Fruit fly (Drosophila melanogaster) whole organism, embryonic: ENCODE results near the gene CG7564.

Experiments used
- Ada2b ChIP-seq: fragments of 200-800 bp; sonication (Bioruptor generic); IDR thresholded peaks from 2 replicates; pipeline ENCODE4 v1.3.6; 2022; ENCODE audit warnings: missing biosample characterization, missing genetic modification characterization
- BtbVII ChIP-seq: fragments of 200-800 bp; sonication (Bioruptor generic); optimal IDR thresholded peaks from 3 replicates; lab custom pipeline; 2017; ENCODE audit warnings: missing biosample characterization, mild to moderate bottlenecking, missing genetic modification characterization
- CG1024 ChIP-seq: fragments of 200-800 bp; sonication (Bioruptor generic); IDR thresholded peaks from 2 replicates; pipeline ENCODE4 v1.3.6; 2022; ENCODE audit warnings: missing biosample characterization, missing genetic modification characterization
- CG10431 ChIP-seq: fragments of 200-800 bp; sonication (Bioruptor generic); optimal IDR thresholded peaks from 3 replicates; lab custom pipeline; 2018; ENCODE audit warnings: missing biosample characterization, mild to moderate bottlenecking, missing genetic modification characterization
- CG10565 ChIP-seq: fragments of 200-800 bp; sonication (Bioruptor generic); optimal IDR thresholded peaks from 3 replicates; lab custom pipeline; 2016; ENCODE audit warnings: missing biosample characterization, mild to moderate bottlenecking, missing genetic modification characterization
- CG13296 ChIP-seq: fragments of 200-800 bp; sonication (Bioruptor generic); optimal IDR thresholded peaks from 3 replicates; lab custom pipeline; 2018; ENCODE audit warnings: missing biosample characterization, mild to moderate bottlenecking, missing genetic modification characterization
- CG13894 ChIP-seq: fragments of 200-800 bp; sonication (Bioruptor generic); optimal IDR thresholded peaks from 3 replicates; lab custom pipeline; 2018; ENCODE audit warnings: missing biosample characterization, mild to moderate bottlenecking, missing genetic modification characterization, moderate library complexity
- CG1529 ChIP-seq: fragments of 200-800 bp; sonication (Bioruptor generic); optimal IDR thresholded peaks from 3 replicates; lab custom pipeline; 2018; ENCODE audit warnings: missing biosample characterization, missing genetic modification characterization
- CG1792 ChIP-seq: fragments of 200-800 bp; sonication (Bioruptor generic); optimal IDR thresholded peaks from 2 replicates; lab custom pipeline; 2016; ENCODE audit warnings: missing biosample characterization, missing genetic modification characterization
- CG2712 ChIP-seq: fragments of 200-800 bp; optimal IDR thresholded peaks from 3 replicates; lab custom pipeline; 2019; ENCODE audit warnings: missing biosample characterization, mild to moderate bottlenecking, missing genetic modification characterization, moderate library complexity
- CG30431 ChIP-seq: fragments of 200-800 bp; sonication (Bioruptor generic); optimal IDR thresholded peaks from 2 replicates; lab custom pipeline; 2017; ENCODE audit warnings: missing biosample characterization, missing genetic modification characterization
- CG31441 ChIP-seq: fragments of 200-800 bp; sonication (Bioruptor generic); IDR thresholded peaks from 2 replicates; pipeline ENCODE4 v1.3.6; 2022; ENCODE audit warnings: missing biosample characterization, missing genetic modification characterization
- CG3838 ChIP-seq: fragments of 200-800 bp; sonication (Bioruptor generic); optimal IDR thresholded peaks from 3 replicates; lab custom pipeline; 2016; ENCODE audit warnings: missing biosample characterization, missing genetic modification characterization
- CG6654 ChIP-seq: fragments of 200-800 bp; sonication (Bioruptor generic); optimal IDR thresholded peaks from 2 replicates; lab custom pipeline; 2017; ENCODE audit warnings: missing biosample characterization, mild to moderate bottlenecking, missing genetic modification characterization
- CG9932 ChIP-seq: fragments of 200-800 bp; sonication (Bioruptor generic); IDR thresholded peaks from 2 replicates; pipeline ENCODE4 v1.3.6; 2022; ENCODE audit warnings: missing biosample characterization, missing genetic modification characterization
- CkIIα-i1 ChIP-seq: fragments of 200-800 bp; sonication (Bioruptor generic); IDR thresholded peaks from 2 replicates; pipeline ENCODE4 v1.3.6; 2022; ENCODE audit warnings: missing biosample characterization, missing genetic modification characterization
- Dbx ChIP-seq: fragments of 200-800 bp; sonication (Bioruptor generic); IDR thresholded peaks from 3 replicates; pipeline ENCODE4 v1.3.6; 2022; ENCODE audit warnings: missing biosample characterization, missing genetic modification characterization
- Doc2 ChIP-seq: fragments of 200-800 bp; sonication (Bioruptor generic); IDR thresholded peaks from 2 replicates; pipeline ENCODE4 v1.3.6; 2022; ENCODE audit warnings: missing biosample characterization, missing genetic modification characterization
- E2f1 ChIP-seq: fragments of 200-800 bp; sonication (Bioruptor generic); IDR thresholded peaks from 2 replicates; pipeline ENCODE4 v1.3.6; 2022; ENCODE audit warnings: missing biosample characterization, missing genetic modification characterization
- Fer1 ChIP-seq: fragments of 200-800 bp; sonication (Bioruptor generic); optimal IDR thresholded peaks from 2 replicates; lab custom pipeline; 2017; ENCODE audit warnings: missing biosample characterization, mild to moderate bottlenecking, missing genetic modification characterization
- H2.0 ChIP-seq: fragments of 200-800 bp; sonication (Bioruptor generic); IDR thresholded peaks from 2 replicates; pipeline ENCODE4 v1.3.6; 2022; ENCODE audit warnings: missing biosample characterization, missing genetic modification characterization
- Hand ChIP-seq: fragments of 200-800 bp; sonication (Bioruptor generic); optimal IDR thresholded peaks from 2 replicates; lab custom pipeline; 2017; ENCODE audit warnings: mild to moderate bottlenecking, missing biosample characterization, missing genetic modification reagents, missing genetic modification characterization
- Hmr ChIP-seq: fragments of 200-800 bp; sonication (Bioruptor generic); optimal IDR thresholded peaks from 3 replicates; lab custom pipeline; 2017; ENCODE audit warnings: mild to moderate bottlenecking, missing biosample characterization, missing genetic modification reagents, missing genetic modification characterization
- Hr39 ChIP-seq: fragments of >200 bp; optimal IDR thresholded peaks from 2 replicates; lab custom pipeline; 2017
- Sox100B ChIP-seq: fragments of 200-800 bp; sonication (Bioruptor generic); optimal IDR thresholded peaks from 3 replicates; lab custom pipeline; 2018; ENCODE audit warnings: missing biosample characterization, mild to moderate bottlenecking, missing genetic modification characterization
- Spps ChIP-seq: fragments of 200-800 bp; sonication (Bioruptor generic); optimal IDR thresholded peaks from 2 replicates; lab custom pipeline; 2018; ENCODE audit warnings: missing biosample characterization, mild to moderate bottlenecking, missing genetic modification characterization
- Vsx1 ChIP-seq: fragments of 200-800 bp; sonication (Bioruptor generic); optimal IDR thresholded peaks from 2 replicates; lab custom pipeline; 2017; ENCODE audit warnings: missing biosample characterization, mild to moderate bottlenecking, missing genetic modification characterization, missing genetic modification reagents
- Xrp1 ChIP-seq: fragments of 200-800 bp; sonication (Bioruptor generic); IDR thresholded peaks from 2 replicates; pipeline ENCODE4 v1.3.6; 2022; ENCODE audit warnings: missing biosample characterization, missing genetic modification characterization
- amos ChIP-seq: fragments of 200-800 bp; sonication (Bioruptor generic); IDR thresholded peaks from 2 replicates; pipeline ENCODE4 v1.3.6; 2022; ENCODE audit warnings: missing biosample characterization, missing genetic modification characterization; ENCODE audit not compliant: partially characterized antibody
- ash1 ChIP-seq: fragments of 200-800 bp; sonication (Bioruptor generic); optimal IDR thresholded peaks from 2 replicates; lab custom pipeline; 2018; ENCODE audit warnings: missing biosample characterization, mild to moderate bottlenecking, missing genetic modification characterization
- bowl ChIP-seq: fragments of 200-800 bp; sonication (Bioruptor generic); IDR thresholded peaks from 2 replicates; pipeline ENCODE4 v1.3.6; 2022; ENCODE audit warnings: missing biosample characterization, missing genetic modification characterization
- cato ChIP-seq: fragments of 200-800 bp; sonication (Bioruptor generic); optimal IDR thresholded peaks from 2 replicates; lab custom pipeline; 2016; ENCODE audit warnings: missing biosample characterization, missing genetic modification characterization, borderline replicate concordance
- caup ChIP-seq: fragments of 200-800 bp; sonication (Bioruptor generic); optimal IDR thresholded peaks from 3 replicates; lab custom pipeline; 2017; ENCODE audit warnings: missing biosample characterization, mild to moderate bottlenecking, missing genetic modification characterization, moderate library complexity; ENCODE audit not compliant: severe bottlenecking
- chif ChIP-seq, 2 experiments: fragments of 200-800 bp; sonication (Bioruptor generic); optimal IDR thresholded peaks; 3 replicates each; lab custom pipeline; 2016; ENCODE audit warnings: missing biosample characterization in 2 of 2, missing genetic modification characterization in 2 of 2
- crp ChIP-seq, 2 experiments: fragments of 200-800 bp; sonication (Bioruptor generic); optimal IDR thresholded peaks; 2 replicates in 1 of 2; 3 replicates in 1 of 2; lab custom pipeline; 2017; ENCODE audit warnings: missing biosample characterization in 2 of 2, missing genetic modification characterization in 2 of 2, mild to moderate bottlenecking in 1 of 2, moderate library complexity in 1 of 2
- dan ChIP-seq: fragments of 200-800 bp; sonication (Bioruptor generic); IDR thresholded peaks from 2 replicates; pipeline ENCODE4 v1.3.6; 2022; ENCODE audit warnings: missing biosample characterization, missing genetic modification characterization
- emc ChIP-seq: fragments of 200-800 bp; sonication (Bioruptor generic); optimal IDR thresholded peaks from 2 replicates; lab custom pipeline; 2016; ENCODE audit warnings: missing biosample characterization, missing genetic modification characterization
- ewg ChIP-seq: fragments of 200-800 bp; sonication (Bioruptor generic); optimal IDR thresholded peaks from 3 replicates; lab custom pipeline; 2017; ENCODE audit warnings: mild to moderate bottlenecking, missing biosample characterization, missing genetic modification reagents, missing genetic modification characterization
- exex ChIP-seq: fragments of 200-800 bp; sonication (Bioruptor generic); optimal IDR thresholded peaks from 4 replicates; lab custom pipeline; 2018; ENCODE audit warnings: missing biosample characterization, mild to moderate bottlenecking, missing genetic modification characterization, moderate library complexity
- fd102C ChIP-seq: fragments of 200-800 bp; sonication (Bioruptor generic); optimal IDR thresholded peaks from 2 replicates; lab custom pipeline; 2018; ENCODE audit warnings: missing biosample characterization, mild to moderate bottlenecking, missing genetic modification characterization, moderate library complexity
- fd3F ChIP-seq: fragments of 200-800 bp; sonication (Bioruptor generic); optimal IDR thresholded peaks from 2 replicates; lab custom pipeline; 2018; ENCODE audit warnings: missing biosample characterization, mild to moderate bottlenecking, missing genetic modification characterization, moderate library complexity
- hkb ChIP-seq, 2 experiments: fragments of 200-800 bp in 1 of 2; fragments of >200 bp in 1 of 2; sonication (Bioruptor generic) in 1 of 2; IDR thresholded peaks in 1 of 2; optimal IDR thresholded peaks in 1 of 2; 2 replicates each; pipeline versions ENCODE4 v1.3.6 to Lab custom; 2017 to 2022; ENCODE audit warnings: missing biosample characterization in 1 of 2, missing genetic modification characterization in 1 of 2
- kah ChIP-seq: fragments of 200-800 bp; sonication (Bioruptor generic); optimal IDR thresholded peaks from 2 replicates; lab custom pipeline; 2018; ENCODE audit warnings: missing biosample characterization, mild to moderate bottlenecking, missing genetic modification characterization
- klu ChIP-seq: fragments of 200-800 bp; sonication (Bioruptor generic); IDR thresholded peaks from 2 replicates; pipeline ENCODE4 v1.3.6; 2022; ENCODE audit warnings: missing biosample characterization, missing genetic modification characterization
- mirr ChIP-seq: fragments of 200-800 bp; sonication (Bioruptor generic); optimal IDR thresholded peaks from 3 replicates; lab custom pipeline; 2018; ENCODE audit warnings: missing biosample characterization, mild to moderate bottlenecking, missing genetic modification characterization
- sim ChIP-seq: fragments of 200-800 bp; sonication (Bioruptor generic); IDR thresholded peaks from 2 replicates; pipeline ENCODE4 v1.3.6; 2022; ENCODE audit warnings: missing biosample characterization, missing genetic modification characterization
- stwl ChIP-seq: fragments of 200-800 bp; sonication (Bioruptor generic); optimal IDR thresholded peaks from 3 replicates; lab custom pipeline; 2018; ENCODE audit warnings: missing biosample characterization, mild to moderate bottlenecking, missing genetic modification characterization, moderate library complexity
- sug ChIP-seq: fragments of 200-800 bp; optimal IDR thresholded peaks from 2 replicates; lab custom pipeline; 2019; ENCODE audit warnings: missing biosample characterization, mild to moderate bottlenecking, missing genetic modification characterization, moderate library complexity
- trh ChIP-seq: fragments of 200-800 bp; sonication (Bioruptor generic); optimal IDR thresholded peaks from 2 replicates; lab custom pipeline; 2016; ENCODE audit warnings: missing biosample characterization, missing genetic modification characterization
- z ChIP-seq: fragments of 200-800 bp; sonication (Bioruptor generic); IDR thresholded peaks from 3 replicates; pipeline ENCODE4 v1.3.6; 2022; ENCODE audit warnings: missing biosample characterization, missing genetic modification characterization
- zen2 ChIP-seq: fragments of 200-800 bp; sonication (Bioruptor generic); IDR thresholded peaks from 3 replicates; pipeline ENCODE4 v1.3.6; 2022; ENCODE audit warnings: missing biosample characterization, missing genetic modification characterization; ENCODE audit not compliant: partially characterized antibody
- zfh1 ChIP-seq: fragments of 200-800 bp; sonication (Bioruptor generic); IDR thresholded peaks from 3 replicates; pipeline ENCODE4 v1.3.6; 2022; ENCODE audit warnings: missing biosample characterization, missing genetic modification characterization

The CG7564 gene

dm6 chr3L:17531397-17531796 lies 17.3 kb downstream of the CG7564 start (continued):
- TF ChIP-seq E2f1 (GFP tag; lab: Robert Waterston, UW), result no peak
- TF ChIP-seq CG9932 (GFP tag; lab: Robert Waterston, UW), result no peak
- TF ChIP-seq zfh1 (GFP tag; lab: Robert Waterston, UW), result no peak
- no peak for TF ChIP-seq CG10565 (GFP tag; lab: Kevin White, UChicago)
- TF ChIP-seq Sox100B (GFP tag; lab: Kevin White, UChicago), result no peak
- TF ChIP-seq sim (GFP tag; lab: Robert Waterston, UW), result no peak
- no peak for TF ChIP-seq Xrp1
- no peak for TF ChIP-seq fd102C (GFP tag; lab: Kevin White, UChicago)
- no peak for TF ChIP-seq fd3F
- no peak for TF ChIP-seq klu (GFP tag; lab: Robert Waterston, UW)
- TF ChIP-seq CG13296 (GFP tag; lab: Kevin White, UChicago), result peak; percentile 70
- no peak for TF ChIP-seq emc
- peak; percentile 96 for TF ChIP-seq exex
- TF ChIP-seq kah (GFP tag; lab: Kevin White, UChicago), result no peak
- TF ChIP-seq caup, result peak; percentile 40
- TF ChIP-seq chif (GFP tag; optimal IDR thresholded peaks at IDR 0.05; lab: Kevin White, UChicago), result no peak
- no peak for TF ChIP-seq cato (GFP tag; lab: Kevin White, UChicago)
- no peak for TF ChIP-seq CG1792
- TF ChIP-seq CG30431 (GFP tag; lab: Kevin White, UChicago), result no peak
- no peak for TF ChIP-seq ewg (GFP tag; lab: Kevin White, UChicago)
- peak; percentile 5 for TF ChIP-seq CG13894
- no peak for TF ChIP-seq H2.0 (GFP tag; lab: Robert Waterston, UW)
- no peak for TF ChIP-seq bowl (GFP tag; lab: Robert Waterston, UW)
- TF ChIP-seq trh, result no peak
- no peak for TF ChIP-seq Hand
- no peak for TF ChIP-seq ash1 (GFP tag; lab: Kevin White, UChicago)
- TF ChIP-seq Spps, result no peak
- TF ChIP-seq mirr (GFP tag; lab: Kevin White, UChicago), result peak; percentile 99
- peak; percentile 84 for TF ChIP-seq sug (tag; lab: Kevin White, UChicago)
- no peak for TF ChIP-seq hkb (optimal IDR thresholded peaks at IDR 0.05; lab: Kevin White, UChicago)
- no peak for TF ChIP-seq hkb (GFP tag; IDR thresholded peaks at IDR 0.05; lab: Robert Waterston, UW)
- TF ChIP-seq CkIIα-i1 (GFP tag; lab: Robert Waterston, UW), result no peak
- peak in 1 of 2 experiments; percentile 40 for TF ChIP-seq crp (GFP tag; optimal IDR thresholded peaks at IDR 0.05; lab: Kevin White, UChicago)
- no peak for TF ChIP-seq Hr39
- peak; percentile 58 for TF ChIP-seq BtbVII (GFP tag; lab: Kevin White, UChicago)
- TF ChIP-seq z (GFP tag; lab: Robert Waterston, UW), result no peak
- no peak for TF ChIP-seq Doc2 (GFP tag; lab: Robert Waterston, UW)
- no peak for TF ChIP-seq amos (GFP tag; lab: Robert Waterston, UW)
- TF ChIP-seq CG2712, result no peak
- TF ChIP-seq CG3838 (GFP tag; lab: Kevin White, UChicago), result no peak
- TF ChIP-seq Hmr (GFP tag; lab: Kevin White, UChicago), result peak; percentile 5
- TF ChIP-seq zen2 (GFP tag; lab: Robert Waterston, UW), result no peak
- no peak for TF ChIP-seq stwl (tag; lab: Kevin White, UChicago)
- no peak for TF ChIP-seq Dbx (GFP tag; lab: Robert Waterston, UW)
- TF ChIP-seq Vsx1 (GFP tag; lab: Kevin White, UChicago), result no peak
- no peak for TF ChIP-seq CG6654 (GFP tag; lab: Kevin White, UChicago)
- no peak for TF ChIP-seq CG1529 (GFP tag; lab: Kevin White, UChicago)
- TF ChIP-seq Fer1 (GFP tag; lab: Kevin White, UChicago), result peak; percentile 25
- TF ChIP-seq CG10431 (GFP tag; lab: Kevin White, UChicago), result peak; percentile 88
- no peak for TF ChIP-seq dan (GFP tag; lab: Robert Waterston, UW)
- no peak for TF ChIP-seq CG1024
- TF ChIP-seq Ada2b (GFP tag; lab: Robert Waterston, UW), result no peak
- TF ChIP-seq CG31441 (GFP tag; lab: Robert Waterston, UW), result no peak
